Fruit fly (Drosophila melanogaster) whole organism, embryonic: ENCODE measurements around the gene CG13837.

Experiments used
- Aef1 ChIP-seq: fragments of 200-800 bp; sonication (Bioruptor generic); IDR thresholded peaks from 3 replicates; pipeline ENCODE4 v1.3.6; 2022; ENCODE audit warnings: missing biosample characterization, missing genetic modification characterization
- Asciz ChIP-seq: fragments of 200-800 bp; sonication (Bioruptor generic); optimal IDR thresholded peaks from 2 replicates; lab custom pipeline; 2017; ENCODE audit warnings: missing biosample characterization, mild to moderate bottlenecking, missing genetic modification characterization, missing genetic modification reagents
- Atf6 ChIP-seq: fragments of 200-800 bp; sonication (Bioruptor generic); IDR thresholded peaks from 2 replicates; pipeline ENCODE4 v1.3.6; 2022; ENCODE audit warnings: missing biosample characterization, missing genetic modification characterization
- CG10543 ChIP-seq: fragments of 200-800 bp; sonication (Bioruptor generic); optimal IDR thresholded peaks from 3 replicates; lab custom pipeline; 2017; ENCODE audit warnings: missing biosample characterization, mild to moderate bottlenecking, missing genetic modification characterization, moderate library complexity
- CG11085 ChIP-seq: fragments of 200-800 bp; sonication (Bioruptor generic); IDR thresholded peaks from 2 replicates; pipeline ENCODE4 v1.3.6; 2022; ENCODE audit warnings: missing biosample characterization, missing genetic modification characterization
- CG11093 ChIP-seq: fragments of 200-800 bp; sonication (Bioruptor generic); IDR thresholded peaks from 3 replicates; pipeline ENCODE4 v1.3.6; 2022; ENCODE audit warnings: missing biosample characterization, missing genetic modification characterization
- CG11398 ChIP-seq: fragments of 200-800 bp; sonication (Bioruptor generic); optimal IDR thresholded peaks from 2 replicates; lab custom pipeline; 2016; ENCODE audit warnings: missing biosample characterization, missing genetic modification characterization
- CG13123 ChIP-seq: fragments of 200-800 bp; sonication (Bioruptor generic); optimal IDR thresholded peaks from 2 replicates; lab custom pipeline; 2016; ENCODE audit warnings: missing biosample characterization, missing genetic modification characterization
- CG14710 ChIP-seq: fragments of 200-800 bp; sonication (Bioruptor generic); optimal IDR thresholded peaks from 3 replicates; lab custom pipeline; 2019; ENCODE audit warnings: missing biosample characterization, mild to moderate bottlenecking, missing genetic modification characterization, moderate library complexity
- CG16863 ChIP-seq: fragments of 200-800 bp; sonication (Bioruptor generic); optimal IDR thresholded peaks from 3 replicates; lab custom pipeline; 2016; ENCODE audit warnings: missing biosample characterization, missing genetic modification characterization
- CG17385 ChIP-seq: fragments of 200-800 bp; sonication (Bioruptor generic); optimal IDR thresholded peaks from 3 replicates; lab custom pipeline; 2018; ENCODE audit warnings: missing biosample characterization, mild to moderate bottlenecking, missing genetic modification characterization
- CG1832 ChIP-seq: fragments of 200-800 bp; sonication (Bioruptor generic); optimal IDR thresholded peaks from 2 replicates; lab custom pipeline; 2017; ENCODE audit warnings: missing biosample characterization, mild to moderate bottlenecking, missing genetic modification characterization, inconsistent platforms
- CG2202 ChIP-seq: fragments of 200-800 bp; sonication (Bioruptor generic); optimal IDR thresholded peaks from 2 replicates; lab custom pipeline; 2018; ENCODE audit warnings: missing biosample characterization, mild to moderate bottlenecking, missing genetic modification characterization
- CG3163 ChIP-seq: fragments of 200-800 bp; sonication (Bioruptor generic); optimal IDR thresholded peaks from 3 replicates; lab custom pipeline; 2016; ENCODE audit warnings: missing biosample characterization, missing genetic modification characterization
- CG3995 ChIP-seq: fragments of 200-800 bp; sonication (Bioruptor generic); optimal IDR thresholded peaks from 3 replicates; lab custom pipeline; 2016; ENCODE audit warnings: missing biosample characterization, missing genetic modification characterization
- CG4424 ChIP-seq: fragments of 200-800 bp; sonication (Bioruptor generic); optimal IDR thresholded peaks from 3 replicates; lab custom pipeline; 2016; ENCODE audit warnings: missing biosample characterization, missing genetic modification characterization
- CG4617 ChIP-seq: fragments of 200-800 bp; sonication (Bioruptor generic); optimal IDR thresholded peaks from 3 replicates; lab custom pipeline; 2016; ENCODE audit warnings: missing biosample characterization, missing genetic modification characterization, borderline replicate concordance
- CG4730 ChIP-seq: fragments of 200-800 bp; sonication (Bioruptor generic); IDR thresholded peaks from 2 replicates; pipeline ENCODE4 v1.3.6; 2022; ENCODE audit warnings: missing biosample characterization, missing genetic modification characterization
- CG4820 ChIP-seq: fragments of 200-800 bp; sonication (Bioruptor generic); optimal IDR thresholded peaks from 3 replicates; lab custom pipeline; 2016; ENCODE audit warnings: missing biosample characterization, missing genetic modification characterization
- CG5245 ChIP-seq: fragments of 200-800 bp; sonication (Bioruptor generic); optimal IDR thresholded peaks from 3 replicates; lab custom pipeline; 2016; ENCODE audit warnings: missing biosample characterization, missing genetic modification characterization
- CG6765 ChIP-seq: fragments of 200-800 bp; sonication (Bioruptor generic); optimal IDR thresholded peaks from 3 replicates; lab custom pipeline; 2017; ENCODE audit warnings: missing biosample characterization, mild to moderate bottlenecking, missing genetic modification characterization
- CG6854 ChIP-seq: fragments of 200-800 bp; sonication (Bioruptor generic); optimal IDR thresholded peaks from 3 replicates; lab custom pipeline; 2017; ENCODE audit warnings: missing biosample characterization, mild to moderate bottlenecking, missing genetic modification characterization
- CG7745 ChIP-seq: fragments of 200-800 bp; sonication (Bioruptor generic); optimal IDR thresholded peaks from 2 replicates; lab custom pipeline; 2018; ENCODE audit warnings: missing biosample characterization, mild to moderate bottlenecking, missing genetic modification characterization, moderate library complexity
- CG8944 ChIP-seq: fragments of 200-800 bp; sonication (Bioruptor generic); optimal IDR thresholded peaks from 3 replicates; lab custom pipeline; 2016; ENCODE audit warnings: missing biosample characterization, missing genetic modification characterization
- CG9817 ChIP-seq: fragments of 200-800 bp; sonication (Bioruptor generic); optimal IDR thresholded peaks from 2 replicates; lab custom pipeline; 2018; ENCODE audit warnings: missing biosample characterization, mild to moderate bottlenecking, missing genetic modification characterization, moderate library complexity
- CG9876 ChIP-seq: fragments of 200-800 bp; sonication (Bioruptor generic); optimal IDR thresholded peaks from 2 replicates; lab custom pipeline; 2016; ENCODE audit warnings: missing biosample characterization, missing genetic modification characterization
- CTCF ChIP-seq: fragments of 200-800 bp; sonication (Bioruptor generic); optimal IDR thresholded peaks from 2 replicates; lab custom pipeline; 2017; ENCODE audit warnings: missing biosample characterization, mild to moderate bottlenecking, missing genetic modification characterization, moderate library complexity
- Deaf1 ChIP-seq: fragments of 200-800 bp; optimal IDR thresholded peaks from 3 replicates; lab custom pipeline; 2019; ENCODE audit warnings: missing biosample characterization, mild to moderate bottlenecking, missing genetic modification characterization, moderate library complexity
- Dip3 ChIP-seq: fragments of 200-800 bp; sonication (Bioruptor generic); optimal IDR thresholded peaks from 3 replicates; lab custom pipeline; 2016; ENCODE audit warnings: missing biosample characterization, missing genetic modification characterization
- Dll ChIP-seq: fragments of 200-800 bp; sonication (Bioruptor generic); IDR thresholded peaks from 4 replicates; pipeline ENCODE4 v1.3.6; 2022; ENCODE audit warnings: missing biosample characterization, missing genetic modification characterization; ENCODE audit not compliant: partially characterized antibody
- Elba2 ChIP-seq: fragments of 200-800 bp; sonication (Bioruptor generic); optimal IDR thresholded peaks from 3 replicates; lab custom pipeline; 2016; ENCODE audit warnings: missing biosample characterization, missing genetic modification characterization
- GATAe ChIP-seq: fragments of 200-800 bp; sonication (Bioruptor generic); conservative IDR thresholded peaks from 2 replicates; pipeline ENCODE4 v1.3.6; 2022; ENCODE audit warnings: missing biosample characterization, missing genetic modification characterization
- HmgD ChIP-seq: fragments of 200-800 bp; sonication (Bioruptor generic); optimal IDR thresholded peaks from 3 replicates; lab custom pipeline; 2016; ENCODE audit warnings: missing biosample characterization, missing genetic modification characterization
- Hmx ChIP-seq: fragments of 200-800 bp; sonication (Bioruptor generic); optimal IDR thresholded peaks from 2 replicates; lab custom pipeline; 2016; ENCODE audit warnings: missing biosample characterization, missing genetic modification characterization
- Hr51 ChIP-seq, 2 experiments: fragments of 200-800 bp; sonication (Bioruptor generic); optimal IDR thresholded peaks; 2 replicates in 1 of 2; 3 replicates in 1 of 2; lab custom pipeline; 2016 to 2018; ENCODE audit warnings: missing biosample characterization in 2 of 2, missing genetic modification characterization in 2 of 2, mild to moderate bottlenecking in 1 of 2, moderate library complexity in 1 of 2
- Hsf ChIP-seq: fragments of 200-800 bp; sonication (Bioruptor generic); optimal IDR thresholded peaks from 3 replicates; lab custom pipeline; 2016; ENCODE audit warnings: missing biosample characterization, missing genetic modification characterization
- NFAT ChIP-seq: fragments of 200-800 bp; sonication (Bioruptor generic); IDR thresholded peaks from 2 replicates; pipeline ENCODE4 v1.3.6; 2022; ENCODE audit warnings: missing biosample characterization, missing genetic modification characterization
- Ravus ChIP-seq: fragments of 200-800 bp; sonication (Bioruptor generic); IDR thresholded peaks from 2 replicates; pipeline ENCODE4 v1.3.6; 2022; ENCODE audit warnings: missing biosample characterization, missing genetic modification characterization
- Xbp1 ChIP-seq: fragments of 200-800 bp; sonication (Bioruptor generic); optimal IDR thresholded peaks from 3 replicates; lab custom pipeline; 2016; ENCODE audit warnings: missing biosample characterization, mild to moderate bottlenecking, missing genetic modification characterization
- br ChIP-seq: fragments of >200 bp; optimal IDR thresholded peaks from 2 replicates; lab custom pipeline; 2017
- cato ChIP-seq: fragments of 200-800 bp; sonication (Bioruptor generic); optimal IDR thresholded peaks from 2 replicates; lab custom pipeline; 2016; ENCODE audit warnings: missing biosample characterization, missing genetic modification characterization, borderline replicate concordance
- chm ChIP-seq: fragments of 200-800 bp; sonication (Bioruptor generic); IDR thresholded peaks from 2 replicates; pipeline ENCODE4 v1.3.6; 2022; ENCODE audit warnings: missing biosample characterization, missing genetic modification characterization
- eve ChIP-seq, 2 experiments: fragments of >200 bp; optimal IDR thresholded peaks; 2 replicates each; lab custom pipeline; 2017; ENCODE audit warnings: missing biosample characterization in 2 of 2, missing genetic modification characterization in 2 of 2
- jumu ChIP-seq: fragments of 200-800 bp; sonication (Bioruptor generic); optimal IDR thresholded peaks from 3 replicates; lab custom pipeline; 2016; ENCODE audit warnings: missing biosample characterization, missing genetic modification characterization
- mirr ChIP-seq: fragments of 200-800 bp; sonication (Bioruptor generic); optimal IDR thresholded peaks from 3 replicates; lab custom pipeline; 2018; ENCODE audit warnings: missing biosample characterization, mild to moderate bottlenecking, missing genetic modification characterization
- nerfin-1 ChIP-seq: fragments of 200-800 bp; sonication (Bioruptor generic); optimal IDR thresholded peaks from 3 replicates; lab custom pipeline; 2019; ENCODE audit warnings: missing biosample characterization, mild to moderate bottlenecking, missing genetic modification characterization, moderate library complexity
- ro ChIP-seq: fragments of 200-800 bp; sonication (Bioruptor generic); IDR thresholded peaks from 2 replicates; pipeline ENCODE4 v1.3.6; 2022; ENCODE audit warnings: missing biosample characterization, missing genetic modification characterization
- slbo ChIP-seq: fragments of 200-800 bp; sonication (Bioruptor generic); IDR thresholded peaks from 2 replicates; pipeline ENCODE4 v1.3.6; 2022; ENCODE audit warnings: missing biosample characterization, missing genetic modification characterization
- sug ChIP-seq: fragments of 200-800 bp; optimal IDR thresholded peaks from 2 replicates; lab custom pipeline; 2019; ENCODE audit warnings: missing biosample characterization, mild to moderate bottlenecking, missing genetic modification characterization, moderate library complexity
- twi ChIP-seq: fragments of 200-800 bp; optimal IDR thresholded peaks from 2 replicates; lab custom pipeline; 2019; ENCODE audit warnings: missing biosample characterization, mild to moderate bottlenecking, missing genetic modification characterization, moderate library complexity
- tx ChIP-seq: fragments of 200-800 bp; sonication (Bioruptor generic); optimal IDR thresholded peaks from 2 replicates; lab custom pipeline; 2016; ENCODE audit warnings: missing biosample characterization, missing genetic modification characterization
- usp ChIP-seq: fragments of >200 bp; optimal IDR thresholded peaks from 2 replicates; lab custom pipeline; 2017; ENCODE audit warnings: missing biosample characterization, missing genetic modification characterization
- wek ChIP-seq: fragments of 200-800 bp; sonication (Bioruptor generic); optimal IDR thresholded peaks from 3 replicates; lab custom pipeline; 2018; ENCODE audit warnings: missing biosample characterization, mild to moderate bottlenecking, missing genetic modification characterization, moderate library complexity
- yki ChIP-seq: fragments of >200 bp; optimal IDR thresholded peaks from 3 replicates; lab custom pipeline; 2018

The CG13837 gene

dm6 chr3R:23046529-23046943 is 2.7 kb downstream of the CG13837 start (continued):
- TF ChIP-seq CTCF: no peak
- no peak for TF ChIP-seq CG7745 (tag; lab: Kevin White, UChicago)
- no peak for TF ChIP-seq CG1832 (GFP tag; lab: Kevin White, UChicago)
- TF ChIP-seq mirr (GFP tag; lab: Kevin White, UChicago): no peak
- no peak for TF ChIP-seq Dll (GFP tag; lab: Robert Waterston, UW)
- no peak for TF ChIP-seq CG9876 (GFP tag; lab: Kevin White, UChicago)
- peak; percentile 63 for TF ChIP-seq Atf6 (GFP tag; lab: Robert Waterston, UW)
- peak; percentile 47 for TF ChIP-seq Dip3 (GFP tag; lab: Kevin White, UChicago)
- no peak for TF ChIP-seq HmgD (GFP tag; lab: Kevin White, UChicago)
- peak; percentile 43 for TF ChIP-seq CG9817 (tag; lab: Kevin White, UChicago)
- no peak for TF ChIP-seq br (lab: Kevin White, UChicago)
- no peak for TF ChIP-seq Asciz (GFP tag; lab: Kevin White, UChicago)
- TF ChIP-seq nerfin-1 (tag; lab: Kevin White, UChicago): no peak
- no peak for TF ChIP-seq yki
- peak; percentile 50 for TF ChIP-seq CG4730 (GFP tag; lab: Robert Waterston, UW)
- TF ChIP-seq Xbp1 (GFP tag; lab: Kevin White, UChicago): peak; percentile 38
- TF ChIP-seq CG3995 (GFP tag; lab: Kevin White, UChicago): no peak
- no peak for TF ChIP-seq CG4424 (GFP tag; lab: Kevin White, UChicago)
- peak; percentile 4 for TF ChIP-seq CG10543 (GFP tag; lab: Kevin White, UChicago)
- TF ChIP-seq Hsf (GFP tag; lab: Kevin White, UChicago): peak; percentile 47
- no peak for TF ChIP-seq CG6765 (GFP tag; lab: Kevin White, UChicago)
- no peak for TF ChIP-seq CG11085
- no peak for TF ChIP-seq Hmx
- no peak for TF ChIP-seq sug (tag; lab: Kevin White, UChicago)
- no peak for TF ChIP-seq twi (tag; lab: Kevin White, UChicago)
- TF ChIP-seq CG16863 (GFP tag; lab: Kevin White, UChicago): no peak
- TF ChIP-seq CG11093 (GFP tag; lab: Robert Waterston, UW): no peak; the same call in 2 of the 3 replicates
- TF ChIP-seq eve (GFP tag; optimal IDR thresholded peaks at IDR 0.05; lab: Kevin White, UChicago): no peak
- no peak for TF ChIP-seq Elba2 (GFP tag; lab: Kevin White, UChicago)
- TF ChIP-seq NFAT (GFP tag; lab: Robert Waterston, UW): 0 out of 2 replicates have a peak, but pooled peaks have one; percentile 32
- TF ChIP-seq Hr51 (GFP tag; optimal IDR thresholded peaks at IDR 0.05; lab: Kevin White, UChicago): peak; percentile 7 to 56
- no peak for TF ChIP-seq jumu (GFP tag; lab: Kevin White, UChicago)
- TF ChIP-seq CG6854 (GFP tag; lab: Kevin White, UChicago): no peak
- no peak for TF ChIP-seq CG4820 (GFP tag; lab: Kevin White, UChicago)
- no peak for TF ChIP-seq CG3163 (GFP tag; lab: Kevin White, UChicago)
- peak; percentile 36; the same call in 2 of the 3 replicates for TF ChIP-seq Aef1
- no peak for TF ChIP-seq CG13123
- TF ChIP-seq CG14710 (tag; lab: Kevin White, UChicago): no peak
- TF ChIP-seq wek (GFP tag; lab: Kevin White, UChicago): no peak
- TF ChIP-seq CG5245 (GFP tag; lab: Kevin White, UChicago): no peak
- TF ChIP-seq tx (GFP tag; lab: Kevin White, UChicago): peak; percentile 10
- TF ChIP-seq Deaf1 (tag; lab: Kevin White, UChicago): no peak
- no peak for TF ChIP-seq GATAe
- TF ChIP-seq ro (GFP tag; lab: Robert Waterston, UW): no peak
- TF ChIP-seq chm: no peak
- TF ChIP-seq CG4617 (GFP tag; lab: Kevin White, UChicago): no peak
- peak; percentile 82 for TF ChIP-seq slbo (GFP tag; lab: Robert Waterston, UW)
- TF ChIP-seq cato (GFP tag; lab: Kevin White, UChicago): no peak
- TF ChIP-seq CG17385 (GFP tag; lab: Kevin White, UChicago): peak; percentile 1
- no peak for TF ChIP-seq CG2202 (tag; lab: Kevin White, UChicago)
- TF ChIP-seq CG8944 (GFP tag; lab: Kevin White, UChicago): no peak
- TF ChIP-seq usp (GFP tag; lab: Kevin White, UChicago): no peak
- TF ChIP-seq Ravus: no peak
- TF ChIP-seq CG11398 (GFP tag; lab: Kevin White, UChicago): no peak
